8 worm cellular contexts compared by ENCODE assay signal in the genomic region with DNA sequence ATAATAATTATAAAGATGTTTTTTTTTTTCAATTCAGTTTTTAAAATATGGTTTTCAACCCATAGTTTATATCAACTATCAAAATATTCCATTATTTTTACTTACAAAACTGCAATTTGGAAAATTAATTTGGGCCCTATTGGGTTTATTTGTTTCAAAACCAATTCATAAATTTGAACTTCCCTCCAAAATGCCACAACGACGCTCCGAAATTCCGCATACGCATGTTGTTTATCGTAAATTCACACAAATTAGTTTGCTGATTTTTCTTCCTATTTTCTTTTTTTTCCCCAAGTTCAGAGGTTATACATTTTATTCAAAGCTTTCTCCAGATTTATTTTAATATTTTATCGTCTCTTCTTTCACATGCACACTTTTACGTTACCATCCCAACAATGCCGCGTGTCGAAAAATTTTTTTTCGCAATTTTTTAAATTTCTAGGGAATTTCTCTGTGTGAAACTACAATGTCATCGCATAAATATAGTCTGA.
A peak's percentile ranks its signal among the peaks of the same experiment; 100 is the strongest.
TF ChIP-seq lines count a peak whose summit lies in the region.

F56A8.3 (plus strand) TSS at position 441 of the 491 bp plus-strand sequence.

TF ChIP-seq in whole organism, L1 larva, 84 proteins besides CTCF, POLR2A, EP300 and RAD21 (continues in another document):
- TF ChIP-seq C16A3.4 (tag; optimal IDR thresholded peaks at IDR 0.05; lab: Kevin White, UChicago) (peak; percentile 75), snu-23 (GFP tag; optimal IDR thresholded peaks at IDR 0.05; lab: Kevin White, UChicago) (peak; percentile 86), elt-2 (tag; optimal IDR thresholded peaks at IDR 0.05; lab: Kevin White, UChicago) (no peak), mab-9 (GFP tag; IDR thresholded peaks at IDR 0.05; lab: Robert Waterston, UW) (no peak), aly-2 (tag; optimal IDR thresholded peaks at IDR 0.05; lab: Kevin White, UChicago) (peak; percentile 73), mdl-1 (tag; optimal IDR thresholded peaks at IDR 0.05; lab: Kevin White, UChicago) (peak in 1 of 2 experiments; percentile 60), efl-1 (optimal IDR thresholded peaks at IDR 0.05; lab: Kevin White, UChicago) (peak; percentile 99 to 100), efl-1 (GFP tag; optimal IDR thresholded peaks at IDR 0.05 in 1 of 2; lab: Kevin White, UChicago) (peak; percentile 99 to 100), zip-4 (GFP tag; optimal IDR thresholded peaks at IDR 0.05; lab: Kevin White, UChicago) (peak; percentile 22), irx-1 (tag; optimal IDR thresholded peaks at IDR 0.05; lab: Kevin White, UChicago) (peak; percentile 60)

TF ChIP-seq in whole organism, L2 larva, 48 proteins besides CTCF, POLR2A, EP300 and RAD21 (continues in another document):
- TF ChIP-seq nhr-237 (tag; optimal IDR thresholded peaks at IDR 0.05; lab: Kevin White, UChicago) (no peak), nhr-25 (tag; optimal IDR thresholded peaks at IDR 0.05; lab: Kevin White, UChicago) (peak; percentile 72), peb-1 (tag; optimal IDR thresholded peaks at IDR 0.05; lab: Kevin White, UChicago) (no peak), F13H6.1 (tag; optimal IDR thresholded peaks at IDR 0.05; lab: Kevin White, UChicago) (peak; percentile 42), unc-62 (GFP tag; optimal IDR thresholded peaks at IDR 0.05; lab: Kevin White, UChicago) (no peak), C34F6.9 (tag; optimal IDR thresholded peaks at IDR 0.05; lab: Kevin White, UChicago) (peak; percentile 72), nhr-12 (tag; optimal IDR thresholded peaks at IDR 0.05; lab: Kevin White, UChicago) (no peak), nhr-21 (tag; optimal IDR thresholded peaks at IDR 0.05; lab: Kevin White, UChicago) (peak; percentile 73), ceh-16 (tag; optimal IDR thresholded peaks at IDR 0.05; lab: Kevin White, UChicago) (no peak), sma-3 (GFP tag; optimal IDR thresholded peaks at IDR 0.05; lab: Kevin White, UChicago) (peak; percentile 81), ztf-4 (tag; optimal IDR thresholded peaks at IDR 0.05; lab: Kevin White, UChicago) (peak; percentile 42)

TF ChIP-seq in whole organism, L3 larva, 47 proteins besides CTCF, POLR2A, EP300 and RAD21 (continues in another document):
- TF ChIP-seq lsy-12 (tag; optimal IDR thresholded peaks at IDR 0.05; lab: Kevin White, UChicago) (peak; percentile 41), nhr-28 (tag; optimal IDR thresholded peaks at IDR 0.05; lab: Kevin White, UChicago) (no peak), nhr-11 (tag; optimal IDR thresholded peaks at IDR 0.05; lab: Kevin White, UChicago) (no peak), lin-39 (tag; optimal IDR thresholded peaks at IDR 0.05; lab: Kevin White, UChicago) (peak; percentile 22), pqm-1 (tag; optimal IDR thresholded peaks at IDR 0.05; lab: Kevin White, UChicago) (peak; percentile 10), nhr-76 (tag; optimal IDR thresholded peaks at IDR 0.05; lab: Kevin White, UChicago) (no peak), ZK546.5 (tag; optimal IDR thresholded peaks at IDR 0.05; lab: Kevin White, UChicago) (no peak), hmg-11 (tag; optimal IDR thresholded peaks at IDR 0.05; lab: Kevin White, UChicago) (peak; percentile 54), lin-15B (tag; optimal IDR thresholded peaks at IDR 0.05; lab: Kevin White, UChicago) (peak; percentile 68), R02D3.7 (tag; optimal IDR thresholded peaks at IDR 0.05; lab: Kevin White, UChicago) (peak; percentile 97), nhr-23 (tag; optimal IDR thresholded peaks at IDR 0.05; lab: Kevin White, UChicago) (peak; percentile 86)

TF ChIP-seq in whole organism, L4 larva, 104 proteins besides CTCF, POLR2A, EP300 and RAD21 (continues in another document):
- TF ChIP-seq dmd-8 (GFP tag; IDR thresholded peaks at IDR 0.05; lab: Robert Waterston, UW) (no peak), unc-130 (GFP tag; optimal IDR thresholded peaks at IDR 0.05; lab: Kevin White, UChicago) (no peak), snpc-4 (tag; optimal IDR thresholded peaks at IDR 0.05; lab: Kevin White, UChicago) (no peak), nhr-77 (tag; optimal IDR thresholded peaks at IDR 0.05; lab: Kevin White, UChicago) (peak; percentile 9), nhr-11 (tag; optimal IDR thresholded peaks at IDR 0.05; lab: Kevin White, UChicago) (no peak), fos-1 (tag; optimal IDR thresholded peaks at IDR 0.05; lab: Kevin White, UChicago) (no peak), tra-1 (GFP tag; IDR thresholded peaks at IDR 0.05; lab: Robert Waterston, UW) (no peak), mep-1 (tag; optimal IDR thresholded peaks at IDR 0.05; lab: Kevin White, UChicago) (no peak), pha-4 (GFP tag; IDR thresholded peaks at IDR 0.05; lab: Robert Waterston, UW) (peak; percentile 8; the same call in 1 of the 2 replicates), pha-4 (tag; optimal IDR thresholded peaks at IDR 0.05; lab: Kevin White, UChicago) (no peak), cey-2 (tag; optimal IDR thresholded peaks at IDR 0.05; lab: Kevin White, UChicago; ENCODE audit: borderline replicate concordance, insufficient read depth) (no peak)

TF ChIP-seq in whole organism, early embryonic, 17 proteins besides CTCF, POLR2A, EP300 and RAD21:
- TF ChIP-seq aly-1 (tag; optimal IDR thresholded peaks at IDR 0.05; lab: Kevin White, UChicago) (no peak), F13C5.2 (tag; optimal IDR thresholded peaks at IDR 0.05; lab: Kevin White, UChicago) (peak; percentile 39)

TF ChIP-seq in whole organism, late embryonic, 69 proteins besides CTCF, POLR2A, EP300 and RAD21:
- TF ChIP-seq nfya-1 (tag; optimal IDR thresholded peaks at IDR 0.05; lab: Kevin White, UChicago) (peak; percentile 30), ztf-16 (tag; optimal IDR thresholded peaks at IDR 0.05; lab: Kevin White, UChicago) (no peak), sdc-2 (tag; optimal IDR thresholded peaks at IDR 0.05; lab: Kevin White, UChicago) (no peak), K02D7.2 (tag; optimal IDR thresholded peaks at IDR 0.05; lab: Kevin White, UChicago) (peak; percentile 8), sox-2 (GFP tag; IDR thresholded peaks at IDR 0.05; lab: Robert Waterston, UW) (no peak), hlh-6 (tag; optimal IDR thresholded peaks at IDR 0.05; lab: Kevin White, UChicago) (no peak)
TF ChIP-seq in whole organism, late embryonic: peak in this region for 2.

TF ChIP-seq in whole organism, mixed stage, embryonic, 35 proteins besides CTCF, POLR2A, EP300 and RAD21 (continues in another document):
- TF ChIP-seq flh-1 (GFP tag; optimal IDR thresholded peaks at IDR 0.05; lab: Kevin White, UChicago): no peak
- no peak for TF ChIP-seq lin-32 (GFP tag; optimal IDR thresholded peaks at IDR 0.05; lab: Kevin White, UChicago)
- no peak for TF ChIP-seq unc-120 (tag; optimal IDR thresholded peaks at IDR 0.05; lab: Kevin White, UChicago; ENCODE audit: poor library complexity, severe bottlenecking)
- no peak for TF ChIP-seq snpc-4 (tag; optimal IDR thresholded peaks at IDR 0.05; lab: Kevin White, UChicago)
- TF ChIP-seq tbx-8 (GFP tag; optimal IDR thresholded peaks at IDR 0.05; lab: Kevin White, UChicago): no peak
- no peak for TF ChIP-seq mls-2 (tag; optimal IDR thresholded peaks at IDR 0.05; lab: Kevin White, UChicago)
- no peak for TF ChIP-seq sem-2 (GFP tag; optimal IDR thresholded peaks at IDR 0.05; lab: Kevin White, UChicago)
- no peak for TF ChIP-seq nhr-76 (tag; optimal IDR thresholded peaks at IDR 0.05; lab: Kevin White, UChicago)
- peak; percentile 7 for TF ChIP-seq sptf-1 (tag; optimal IDR thresholded peaks at IDR 0.05; lab: Kevin White, UChicago)
- no peak for TF ChIP-seq drap-1 (GFP tag; optimal IDR thresholded peaks at IDR 0.05; lab: Kevin White, UChicago)
- no peak for TF ChIP-seq nhr-28 (tag; optimal IDR thresholded peaks at IDR 0.05; lab: Kevin White, UChicago)
- TF ChIP-seq nhr-2 (tag; optimal IDR thresholded peaks at IDR 0.05; lab: Kevin White, UChicago): no peak
- peak; percentile 51 for TF ChIP-seq pha-4 (tag; optimal IDR thresholded peaks at IDR 0.05; lab: Kevin White, UChicago)
- no peak for TF ChIP-seq unc-62 (GFP tag; optimal IDR thresholded peaks at IDR 0.05; lab: Kevin White, UChicago)
- TF ChIP-seq hlh-1 (tag; optimal IDR thresholded peaks at IDR 0.05; lab: Kevin White, UChicago): peak; percentile 35
- no peak for TF ChIP-seq ceh-39 (tag; optimal IDR thresholded peaks at IDR 0.05; lab: Kevin White, UChicago)
- peak; percentile 3 for TF ChIP-seq mep-1 (tag; optimal IDR thresholded peaks at IDR 0.05; lab: Kevin White, UChicago)
- no peak for TF ChIP-seq nhr-12 (tag; optimal IDR thresholded peaks at IDR 0.05; lab: Kevin White, UChicago)
- TF ChIP-seq bed-3 (GFP tag; optimal IDR thresholded peaks at IDR 0.05; lab: Kevin White, UChicago): no peak
- TF ChIP-seq unc-39 (tag; optimal IDR thresholded peaks at IDR 0.05; lab: Kevin White, UChicago): no peak

TF ChIP-seq in whole organism, young adult, 124 proteins besides CTCF, POLR2A, EP300 and RAD21:
- peak; percentile 24 for TF ChIP-seq snpc-3.4 (tag; optimal IDR thresholded peaks at IDR 0.05; lab: Kevin White, UChicago)
- peak in 1 of 2 experiments; percentile 43 for TF ChIP-seq let-607 (tag; optimal IDR thresholded peaks at IDR 0.05; lab: Kevin White, UChicago)
- peak in 2 of 3 experiments; percentile 57 to 95 for TF ChIP-seq lin-35 (GFP tag; optimal IDR thresholded peaks at IDR 0.05; lab: Kevin White, UChicago)
- TF ChIP-seq dpl-1 (GFP tag; optimal IDR thresholded peaks at IDR 0.05; lab: Kevin White, UChicago): peak; percentile 83
- TF ChIP-seq lin-54 (GFP tag; optimal IDR thresholded peaks at IDR 0.05; lab: Kevin White, UChicago): peak; percentile 91
- no peak for TF ChIP-seq hsf-1 (GFP tag; IDR thresholded peaks at IDR 0.05; lab: Robert Waterston, UW)
- TF ChIP-seq efl-1 (GFP tag; optimal IDR thresholded peaks at IDR 0.05; lab: Kevin White, UChicago): peak; percentile 84
- TF ChIP-seq ztf-3 (GFP tag; optimal IDR thresholded peaks at IDR 0.05; lab: Kevin White, UChicago): no peak
- peak; percentile 96 for TF ChIP-seq attf-3 (GFP tag; conservative IDR thresholded peaks at IDR 0.05; lab: Robert Waterston, UW)
